Worm (Caenorhabditis elegans) whole organism, L1 larva: Measurements from ENCODE around the gene rga-1.

ENCODE experiments used
- ama-1 ChIP-seq: fragments of 150-350 bp; optimal IDR thresholded peaks from 2 replicates; lab custom pipeline; 2014
- ces-1 ChIP-seq: fragments of 150-350 bp; optimal IDR thresholded peaks from 2 replicates; lab custom pipeline; 2014; ENCODE audit warnings: missing biosample characterization, missing genetic modification reagents, missing genetic modification characterization
- efl-3 ChIP-seq: fragments of 200-800 bp; sonication (Bioruptor generic); optimal IDR thresholded peaks from 2 replicates; lab custom pipeline; 2018; ENCODE audit warnings: mild to moderate bottlenecking, missing genetic modification characterization, missing compliant biosample characterization
- elt-2 ChIP-seq: sonication (generic microtip); optimal IDR thresholded peaks from 2 replicates; lab custom pipeline; 2016; ENCODE audit warnings: missing genetic modification characterization, mild to moderate bottlenecking, inconsistent platforms, missing compliant biosample characterization, missing genetic modification reagents
- jun-1 ChIP-seq: fragments of 150-350 bp; optimal IDR thresholded peaks from 2 replicates; lab custom pipeline; 2014; ENCODE audit warnings: missing biosample characterization, missing genetic modification reagents, missing genetic modification characterization
- nhr-28 ChIP-seq: fragments of 150-350 bp; optimal IDR thresholded peaks from 2 replicates; lab custom pipeline; 2014; ENCODE audit warnings: missing biosample characterization, missing genetic modification characterization
- tbx-2 ChIP-seq: sonication (generic microtip); optimal IDR thresholded peaks from 2 replicates; lab custom pipeline; 2016; ENCODE audit warnings: missing genetic modification characterization, missing compliant biosample characterization

ce11 chrII:11486698-11487234, 22.1 kb downstream of the rga-1 start, which contains the start of gene ttr-18:
- TF ChIP-seq efl-3 (GFP tag; lab: Kevin White, UChicago): no peak
- no peak for TF ChIP-seq ama-1
- no peak for TF ChIP-seq tbx-2 (tag; lab: Kevin White, UChicago)
- no peak for TF ChIP-seq nhr-28 (tag; lab: Kevin White, UChicago)
- TF ChIP-seq ces-1 (GFP tag; lab: Kevin White, UChicago): no peak
- TF ChIP-seq elt-2 (tag; lab: Kevin White, UChicago): no peak
- TF ChIP-seq jun-1 (tag; lab: Kevin White, UChicago): no peak
